Fruit fly (Drosophila melanogaster) whole organism, embryonic: ENCODE measurements around the gene CG31103.

ENCODE experiments used
- CG10274 ChIP-seq: fragments of 200-800 bp; sonication (Bioruptor generic); optimal IDR thresholded peaks from 3 replicates; lab custom pipeline; 2017; ENCODE audit warnings: missing biosample characterization, mild to moderate bottlenecking, missing genetic modification characterization
- CG10462 ChIP-seq: fragments of 200-800 bp; sonication (Bioruptor generic); optimal IDR thresholded peaks from 2 replicates; lab custom pipeline; 2016; ENCODE audit warnings: missing biosample characterization, missing genetic modification characterization
- CG12391 ChIP-seq: fragments of 200-800 bp; sonication (Bioruptor generic); optimal IDR thresholded peaks from 3 replicates; lab custom pipeline; 2018; ENCODE audit warnings: missing biosample characterization, mild to moderate bottlenecking, missing genetic modification characterization, moderate library complexity
- CG12744 ChIP-seq: fragments of 200-800 bp; sonication (Bioruptor generic); optimal IDR thresholded peaks from 2 replicates; lab custom pipeline; 2016; ENCODE audit warnings: missing biosample characterization, missing genetic modification characterization
- CG14965 ChIP-seq: fragments of 200-800 bp; sonication (Bioruptor generic); optimal IDR thresholded peaks from 2 replicates; lab custom pipeline; 2016; ENCODE audit warnings: missing biosample characterization, missing genetic modification characterization, borderline replicate concordance
- CG1603 ChIP-seq: fragments of 200-800 bp; sonication (Bioruptor generic); optimal IDR thresholded peaks from 2 replicates; lab custom pipeline; 2019; ENCODE audit warnings: missing biosample characterization, mild to moderate bottlenecking, missing genetic modification characterization, moderate library complexity
- CG17361 ChIP-seq: fragments of 200-800 bp; sonication (Bioruptor generic); IDR thresholded peaks from 3 replicates; pipeline ENCODE4 v1.3.6; 2022; ENCODE audit warnings: missing biosample characterization, missing genetic modification characterization
- CG30020 ChIP-seq: fragments of 200-800 bp; optimal IDR thresholded peaks from 2 replicates; lab custom pipeline; 2019; ENCODE audit warnings: missing biosample characterization, mild to moderate bottlenecking, missing genetic modification characterization, moderate library complexity
- CG32767 ChIP-seq: fragments of 200-800 bp; sonication (Bioruptor generic); IDR thresholded peaks from 2 replicates; pipeline ENCODE4 v1.3.6; 2022; ENCODE audit warnings: missing biosample characterization, missing genetic modification characterization
- CG3995 ChIP-seq: fragments of 200-800 bp; sonication (Bioruptor generic); optimal IDR thresholded peaks from 3 replicates; lab custom pipeline; 2016; ENCODE audit warnings: missing biosample characterization, missing genetic modification characterization
- CG6272 ChIP-seq: fragments of 200-800 bp; sonication (Bioruptor generic); IDR thresholded peaks from 2 replicates; pipeline ENCODE4 v1.3.6; 2022; ENCODE audit warnings: missing biosample characterization, missing genetic modification characterization
- CG7372 ChIP-seq: fragments of 200-800 bp; sonication (Bioruptor generic); IDR thresholded peaks from 2 replicates; pipeline ENCODE4 v1.3.6; 2022; ENCODE audit warnings: missing biosample characterization, missing genetic modification characterization
- CG7928 ChIP-seq: fragments of 200-800 bp; sonication (Bioruptor generic); optimal IDR thresholded peaks from 2 replicates; lab custom pipeline; 2017; ENCODE audit warnings: missing biosample characterization, mild to moderate bottlenecking, missing genetic modification characterization
- CG9215 ChIP-seq: fragments of 200-800 bp; sonication (Bioruptor generic); IDR thresholded peaks from 2 replicates; pipeline ENCODE4 v1.3.6; 2022; ENCODE audit warnings: missing biosample characterization, missing genetic modification characterization
- D19B ChIP-seq: fragments of 200-800 bp; sonication (Bioruptor generic); optimal IDR thresholded peaks from 2 replicates; lab custom pipeline; 2017; ENCODE audit warnings: missing biosample characterization, mild to moderate bottlenecking, missing genetic modification characterization
- Deaf1 ChIP-seq: fragments of 200-800 bp; optimal IDR thresholded peaks from 3 replicates; lab custom pipeline; 2019; ENCODE audit warnings: missing biosample characterization, mild to moderate bottlenecking, missing genetic modification characterization, moderate library complexity
- Dek ChIP-seq: fragments of 200-800 bp; sonication (Bioruptor generic); optimal IDR thresholded peaks from 3 replicates; lab custom pipeline; 2019; ENCODE audit warnings: missing biosample characterization, mild to moderate bottlenecking, missing genetic modification characterization, moderate library complexity
- Ets65A ChIP-seq: fragments of 200-800 bp; sonication (Bioruptor generic); peaks from one replicate; lab custom pipeline; 2016; ENCODE audit warnings: missing biosample characterization, missing genetic modification characterization
- GATAe ChIP-seq: fragments of 200-800 bp; sonication (Bioruptor generic); conservative IDR thresholded peaks from 2 replicates; pipeline ENCODE4 v1.3.6; 2022; ENCODE audit warnings: missing biosample characterization, missing genetic modification characterization
- HLH3B ChIP-seq: fragments of 200-800 bp; sonication (Bioruptor generic); IDR thresholded peaks from 2 replicates; pipeline ENCODE4 v1.3.6; 2022; ENCODE audit warnings: missing biosample characterization, missing genetic modification characterization
- Hr3 ChIP-seq: fragments of 200-800 bp; sonication (Bioruptor generic); optimal IDR thresholded peaks from 3 replicates; lab custom pipeline; 2016; ENCODE audit warnings: missing biosample characterization, missing genetic modification characterization
- Mrtf ChIP-seq: fragments of 200-800 bp; sonication (Bioruptor generic); IDR thresholded peaks from 3 replicates; pipeline ENCODE4 v1.3.6; 2022; ENCODE audit warnings: missing biosample characterization, missing genetic modification characterization
- Nf-YA ChIP-seq: fragments of 200-800 bp; sonication (Bioruptor generic); IDR thresholded peaks from 2 replicates; pipeline ENCODE4 v1.3.6; 2022; ENCODE audit warnings: missing biosample characterization, missing genetic modification characterization
- Nf-YB ChIP-seq: fragments of 200-800 bp; sonication (Bioruptor generic); optimal IDR thresholded peaks from 3 replicates; lab custom pipeline; 2019; ENCODE audit warnings: missing biosample characterization, mild to moderate bottlenecking, missing genetic modification characterization, moderate library complexity
- Nf-YC ChIP-seq: fragments of 200-800 bp; optimal IDR thresholded peaks from 3 replicates; lab custom pipeline; 2019; ENCODE audit warnings: missing biosample characterization, mild to moderate bottlenecking, missing genetic modification characterization, moderate library complexity
- Pdp1 ChIP-seq, 2 experiments: fragments of 200-800 bp; sonication (Bioruptor generic); optimal IDR thresholded peaks; 3 replicates each; lab custom pipeline; 2016; ENCODE audit warnings: missing biosample characterization in 2 of 2, missing genetic modification characterization in 2 of 2, mild to moderate bottlenecking in 1 of 2, moderate library complexity in 1 of 2
- Side ChIP-seq: fragments of 200-800 bp; sonication (Bioruptor generic); optimal IDR thresholded peaks from 2 replicates; lab custom pipeline; 2016; ENCODE audit warnings: missing biosample characterization, missing genetic modification characterization
- Sry-δ ChIP-seq: fragments of 200-800 bp; sonication (Bioruptor generic); optimal IDR thresholded peaks from 2 replicates; lab custom pipeline; 2016; ENCODE audit warnings: missing biosample characterization, missing genetic modification characterization
- Taf1 ChIP-seq: fragments of 200-800 bp; sonication (Bioruptor generic); IDR thresholded peaks from 2 replicates; pipeline ENCODE4 v1.3.6; 2022; ENCODE audit warnings: missing biosample characterization, missing genetic modification characterization
- ase ChIP-seq: fragments of 200-800 bp; sonication (Bioruptor generic); IDR thresholded peaks from 3 replicates; pipeline ENCODE4 v1.3.6; 2022; ENCODE audit warnings: missing biosample characterization, missing genetic modification characterization
- bab2 ChIP-seq: fragments of 200-800 bp; sonication (Bioruptor generic); optimal IDR thresholded peaks from 2 replicates; lab custom pipeline; 2016; ENCODE audit warnings: missing biosample characterization, missing genetic modification characterization
- bowl ChIP-seq: fragments of 200-800 bp; sonication (Bioruptor generic); IDR thresholded peaks from 2 replicates; pipeline ENCODE4 v1.3.6; 2022; ENCODE audit warnings: missing biosample characterization, missing genetic modification characterization
- dmrt99B ChIP-seq: fragments of 200-800 bp; sonication (Bioruptor generic); optimal IDR thresholded peaks from 2 replicates; lab custom pipeline; 2018; ENCODE audit warnings: missing biosample characterization, mild to moderate bottlenecking, missing genetic modification characterization, moderate library complexity
- emc ChIP-seq: fragments of 200-800 bp; sonication (Bioruptor generic); optimal IDR thresholded peaks from 2 replicates; lab custom pipeline; 2016; ENCODE audit warnings: missing biosample characterization, missing genetic modification characterization
- gcm ChIP-seq: fragments of 200-800 bp; sonication (Bioruptor generic); optimal IDR thresholded peaks from 2 replicates; lab custom pipeline; 2019; ENCODE audit warnings: missing biosample characterization, mild to moderate bottlenecking, missing genetic modification characterization, moderate library complexity
- ham ChIP-seq: fragments of 200-800 bp; sonication (Bioruptor generic); IDR thresholded peaks from 2 replicates; pipeline ENCODE4 v1.3.6; 2022; ENCODE audit warnings: missing biosample characterization, missing genetic modification characterization
- inv ChIP-seq: fragments of 200-800 bp; sonication (Bioruptor generic); IDR thresholded peaks from 2 replicates; pipeline ENCODE4 v1.3.6; 2022; ENCODE audit warnings: missing biosample characterization, missing genetic modification characterization; ENCODE audit not compliant: partially characterized antibody
- luna ChIP-seq: fragments of 200-800 bp; sonication (Bioruptor generic); optimal IDR thresholded peaks from 2 replicates; lab custom pipeline; 2016; ENCODE audit warnings: missing biosample characterization, missing genetic modification characterization
- maf-S ChIP-seq: fragments of 200-800 bp; sonication (Bioruptor generic); optimal IDR thresholded peaks from 2 replicates; lab custom pipeline; 2016; ENCODE audit warnings: missing biosample characterization, missing genetic modification characterization
- nmo ChIP-seq: fragments of 200-800 bp; sonication (Bioruptor generic); optimal IDR thresholded peaks from 2 replicates; lab custom pipeline; 2018; ENCODE audit warnings: missing biosample characterization, mild to moderate bottlenecking, missing genetic modification characterization, moderate library complexity
- pfk ChIP-seq: fragments of 200-800 bp; sonication (Bioruptor generic); optimal IDR thresholded peaks from 2 replicates; lab custom pipeline; 2018; ENCODE audit warnings: missing biosample characterization, mild to moderate bottlenecking, missing genetic modification characterization, moderate library complexity
- pho ChIP-seq: fragments of 200-800 bp; sonication (Bioruptor generic); optimal IDR thresholded peaks from 2 replicates; lab custom pipeline; 2016; ENCODE audit warnings: missing biosample characterization, missing genetic modification characterization
- repo ChIP-seq: fragments of 200-800 bp; sonication (Bioruptor generic); optimal IDR thresholded peaks from 2 replicates; lab custom pipeline; 2016; ENCODE audit warnings: missing biosample characterization, missing genetic modification characterization
- scrt ChIP-seq: fragments of 200-800 bp; sonication (Bioruptor generic); optimal IDR thresholded peaks from 2 replicates; lab custom pipeline; 2018; ENCODE audit warnings: missing biosample characterization, mild to moderate bottlenecking, missing genetic modification characterization, moderate library complexity
- shn ChIP-seq: fragments of 200-800 bp; sonication (Bioruptor generic); optimal IDR thresholded peaks from 3 replicates; lab custom pipeline; 2016; ENCODE audit warnings: missing biosample characterization, missing genetic modification characterization
- sob ChIP-seq: fragments of 200-800 bp; sonication (Bioruptor generic); IDR thresholded peaks from 2 replicates; pipeline ENCODE4 v1.3.6; 2022; ENCODE audit warnings: missing biosample characterization, missing genetic modification characterization
- toy ChIP-seq: fragments of 200-800 bp; sonication (Bioruptor generic); IDR thresholded peaks from 2 replicates; pipeline ENCODE4 v1.3.6; 2022; ENCODE audit warnings: missing biosample characterization, missing genetic modification characterization
- vfl ChIP-seq: fragments of 200-800 bp; sonication (Bioruptor generic); optimal IDR thresholded peaks from 2 replicates; lab custom pipeline; 2016; ENCODE audit warnings: missing biosample characterization, missing genetic modification characterization
- vvl ChIP-seq: fragments of 200-800 bp; sonication (Bioruptor generic); IDR thresholded peaks from 2 replicates; pipeline ENCODE4 v1.3.6; 2022; ENCODE audit warnings: missing biosample characterization, missing genetic modification characterization
- zfh1 ChIP-seq: fragments of 200-800 bp; sonication (Bioruptor generic); IDR thresholded peaks from 3 replicates; pipeline ENCODE4 v1.3.6; 2022; ENCODE audit warnings: missing biosample characterization, missing genetic modification characterization

CG31103 gene

DNA sequence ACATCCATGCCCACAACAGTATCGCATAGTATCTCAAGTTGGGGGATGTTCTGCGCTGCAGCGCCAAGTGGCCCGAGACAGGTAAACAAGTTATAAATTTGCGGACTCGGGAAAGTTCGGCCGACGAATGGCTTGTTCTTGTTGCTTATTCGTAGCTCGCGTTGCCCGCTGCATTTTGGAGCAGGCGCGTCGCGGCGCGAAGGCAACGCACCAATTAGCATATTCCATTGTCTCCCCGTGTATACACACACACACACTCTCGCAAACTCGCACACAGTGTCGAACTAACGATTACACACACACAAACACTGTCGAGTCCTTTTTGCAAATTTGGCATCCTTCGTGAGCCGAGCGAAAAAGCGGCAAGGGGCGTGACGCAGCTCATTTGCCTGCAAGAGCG is 30.1 kb upstream of the CG31103 start:
- TF ChIP-seq zfh1 (no peak), Deaf1 (tag; lab: Kevin White, UChicago) (peak; percentile 83), Ets65A (GFP tag; lab: Kevin White, UChicago) (peak; percentile 13), Nf-YB (GFP tag; lab: Kevin White, UChicago) (peak; percentile 65), Nf-YC (tag; lab: Kevin White, UChicago) (peak; percentile 78), Hr3 (GFP tag; lab: Kevin White, UChicago) (no peak), dmrt99B (tag; lab: Kevin White, UChicago) (no peak)

DNA sequence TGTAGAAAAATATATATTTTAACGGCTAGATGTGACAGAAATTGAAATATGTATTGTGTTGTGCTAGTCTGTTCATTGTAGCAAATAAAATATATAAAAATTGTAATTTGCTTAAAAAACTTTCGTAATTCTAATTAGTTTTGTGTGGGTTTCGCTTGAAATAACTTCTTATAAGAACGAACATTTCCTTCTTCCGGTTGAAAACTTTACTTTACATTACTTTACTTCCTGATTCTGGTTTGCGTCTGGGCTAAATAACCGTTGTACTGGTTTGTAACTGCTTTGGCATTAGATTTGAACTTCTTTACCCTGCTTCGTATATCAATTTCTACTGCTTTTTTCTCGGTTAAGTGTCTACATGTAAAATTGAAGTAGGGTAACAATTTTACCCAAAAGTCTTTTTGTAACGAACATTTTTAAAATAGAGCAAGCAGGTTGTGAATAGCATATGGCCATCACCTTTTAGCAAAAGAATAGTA is 25.4 kb upstream of the CG31103 start, which contains the start of gene lobo:
Gene lobo, minus strand, starts transcription at position 51 of the 479 bp plus-strand sequence.
- TF ChIP-seq vfl (GFP tag; lab: Kevin White, UChicago) (no peak), Sry-δ (GFP tag; lab: Kevin White, UChicago) (peak; percentile 47), D19B (GFP tag; lab: Kevin White, UChicago) (peak; percentile 47), inv (no peak), GATAe (GFP tag; lab: Robert Waterston, UW) (no peak), bab2 (GFP tag; lab: Kevin White, UChicago) (peak; percentile 53), vvl (GFP tag; lab: Robert Waterston, UW) (peak; percentile 34; the same call in 1 of the 2 replicates), CG7928 (GFP tag; lab: Kevin White, UChicago) (peak; percentile 26), CG3995 (GFP tag; lab: Kevin White, UChicago) (peak; percentile 39), nmo (GFP tag; lab: Kevin White, UChicago) (peak; percentile 57), ham (GFP tag; lab: Robert Waterston, UW) (peak; percentile 62; the same call in 1 of the 2 replicates), luna (GFP tag; lab: Kevin White, UChicago) (peak; percentile 27), Taf1 (GFP tag; lab: Robert Waterston, UW) (no peak), CG12744 (peak; percentile 77), gcm (GFP tag; lab: Kevin White, UChicago) (peak; percentile 30), CG32767 (GFP tag; lab: Robert Waterston, UW) (no peak), CG9215 (GFP tag; lab: Robert Waterston, UW) (peak; percentile 42), emc (peak; percentile 42), CG6272 (GFP tag; lab: Robert Waterston, UW) (peak; percentile 28; the same call in 1 of the 2 replicates), Nf-YA (GFP tag; lab: Robert Waterston, UW) (no peak), CG1603 (peak; percentile 74), Dek (tag; lab: Kevin White, UChicago) (peak; percentile 47), shn (GFP tag; lab: Kevin White, UChicago) (peak; percentile 58), CG7372 (peak; percentile 61), repo (no peak), pfk (GFP tag; lab: Kevin White, UChicago) (peak; percentile 11), Pdp1 (GFP tag; optimal IDR thresholded peaks at IDR 0.05; lab: Kevin White, UChicago) (peak; percentile 39 to 61), CG10462 (GFP tag; lab: Kevin White, UChicago) (peak; percentile 6), CG10274 (GFP tag; lab: Kevin White, UChicago) (peak; percentile 21), Mrtf (peak; percentile 25; the same call in 1 of the 3 replicates), HLH3B (GFP tag; lab: Robert Waterston, UW) (no peak), CG12391 (tag; lab: Kevin White, UChicago) (peak; percentile 77), ase (peak; percentile 46; the same call in 1 of the 3 replicates), pho (peak; percentile 64), Side (peak; percentile 70), toy (GFP tag; lab: Robert Waterston, UW) (no peak), maf-S (peak; percentile 61), CG14965 (GFP tag; lab: Kevin White, UChicago) (peak; percentile 11), CG30020 (tag; lab: Kevin White, UChicago) (no peak), scrt (GFP tag; lab: Kevin White, UChicago) (peak; percentile 0), sob (GFP tag; lab: Robert Waterston, UW) (peak; percentile 78), CG17361 (GFP tag; lab: Robert Waterston, UW) (peak; percentile 53; the same call in 1 of the 3 replicates), bowl (GFP tag; lab: Robert Waterston, UW) (no peak)
